Fruit fly (Drosophila melanogaster) whole organism, prepupa: Measurements from ENCODE around the gene CG9592.
A peak's percentile ranks its signal among the peaks of the same experiment; 100 is the strongest.

ENCODE experiments used
- Blimp-1 ChIP-seq: fragments of 200-800 bp; sonication (Bioruptor generic); optimal IDR thresholded peaks from 3 replicates; lab custom pipeline; 2017; ENCODE audit warnings: missing biosample characterization, missing genetic modification characterization, mild to moderate bottlenecking, moderate library complexity, missing genetic modification reagents
- CG10631 ChIP-seq: fragments of 200-800 bp; sonication (Bioruptor generic); optimal IDR thresholded peaks from 2 replicates; lab custom pipeline; 2016; ENCODE audit warnings: missing biosample characterization, missing genetic modification characterization
- CG10669 ChIP-seq: fragments of 200-800 bp; sonication (Bioruptor generic); optimal IDR thresholded peaks from 3 replicates; lab custom pipeline; 2018; ENCODE audit warnings: missing biosample characterization, mild to moderate bottlenecking, missing genetic modification characterization, moderate library complexity
- CG15336 ChIP-seq: fragments of 200-800 bp; sonication (Bioruptor generic); IDR thresholded peaks from 2 replicates; pipeline ENCODE4 v1.3.6; 2022; ENCODE audit warnings: missing biosample characterization, missing genetic modification characterization
- CG1621 ChIP-seq: fragments of 200-800 bp; sonication (Bioruptor generic); optimal IDR thresholded peaks from 3 replicates; lab custom pipeline; 2018; ENCODE audit warnings: missing biosample characterization, mild to moderate bottlenecking, missing genetic modification characterization
- CG16779 ChIP-seq: fragments of 200-800 bp; sonication (Bioruptor generic); optimal IDR thresholded peaks from 3 replicates; lab custom pipeline; 2017; ENCODE audit warnings: missing biosample characterization, mild to moderate bottlenecking, missing genetic modification characterization
- CG32006 ChIP-seq: fragments of 200-800 bp; sonication (Bioruptor generic); optimal IDR thresholded peaks from 3 replicates; lab custom pipeline; 2017; ENCODE audit warnings: missing biosample characterization, mild to moderate bottlenecking, missing genetic modification characterization
- CG34406 ChIP-seq: fragments of 200-800 bp; sonication (Bioruptor generic); optimal IDR thresholded peaks from 3 replicates; lab custom pipeline; 2016; ENCODE audit warnings: missing biosample characterization, missing genetic modification characterization
- CG3919 ChIP-seq: fragments of 200-800 bp; sonication (Bioruptor generic); optimal IDR thresholded peaks from 3 replicates; lab custom pipeline; 2016; ENCODE audit warnings: missing biosample characterization, missing genetic modification characterization
- CG6276 ChIP-seq: fragments of 200-800 bp; sonication (Bioruptor generic); optimal IDR thresholded peaks from 2 replicates; lab custom pipeline; 2017; ENCODE audit warnings: missing biosample characterization, mild to moderate bottlenecking, missing genetic modification characterization
- CG6792 ChIP-seq: fragments of 200-800 bp; sonication (Bioruptor generic); optimal IDR thresholded peaks from 3 replicates; lab custom pipeline; 2016; ENCODE audit warnings: missing biosample characterization, missing genetic modification characterization
- CG6808 ChIP-seq: fragments of 200-800 bp; sonication (Bioruptor generic); optimal IDR thresholded peaks from 3 replicates; lab custom pipeline; 2017; ENCODE audit warnings: missing biosample characterization, missing genetic modification characterization, mild to moderate bottlenecking, moderate library complexity, missing genetic modification reagents
- CG6854 ChIP-seq: fragments of 200-800 bp; sonication (Bioruptor generic); optimal IDR thresholded peaks from 2 replicates; lab custom pipeline; 2017; ENCODE audit warnings: missing biosample characterization, mild to moderate bottlenecking, missing genetic modification characterization
- CG7368 ChIP-seq: fragments of 200-800 bp; sonication (Bioruptor generic); optimal IDR thresholded peaks from 3 replicates; lab custom pipeline; 2016; ENCODE audit warnings: missing biosample characterization, missing genetic modification characterization
- CG8119 ChIP-seq: fragments of 200-800 bp; sonication (Bioruptor generic); IDR thresholded peaks from 3 replicates; pipeline ENCODE4 v1.3.6; 2022; ENCODE audit warnings: missing biosample characterization, missing genetic modification characterization
- CG9139 ChIP-seq: fragments of 200-800 bp; sonication (Bioruptor generic); optimal IDR thresholded peaks from 3 replicates; lab custom pipeline; 2017; ENCODE audit warnings: missing biosample characterization, mild to moderate bottlenecking, missing genetic modification characterization
- Eip75B ChIP-seq: fragments of 200-800 bp; sonication (Bioruptor generic); optimal IDR thresholded peaks from 3 replicates; lab custom pipeline; 2016; ENCODE audit warnings: missing biosample characterization, missing genetic modification characterization
- Eip78C ChIP-seq: fragments of 200-800 bp; sonication (Bioruptor generic); peaks from one replicate; lab custom pipeline; 2016; ENCODE audit warnings: missing biosample characterization, missing genetic modification characterization
- Hr38 ChIP-seq: sonication (Bioruptor generic); optimal IDR thresholded peaks from 2 replicates; lab custom pipeline; 2016; ENCODE audit warnings: missing biosample characterization, missing genetic modification characterization
- Hr39 ChIP-seq: fragments of 200-800 bp; sonication (Bioruptor generic); optimal IDR thresholded peaks from 2 replicates; lab custom pipeline; 2016; ENCODE audit warnings: missing biosample characterization, missing genetic modification characterization
- Hr4 ChIP-seq: fragments of 200-800 bp; sonication (Bioruptor generic); optimal IDR thresholded peaks from 3 replicates; lab custom pipeline; 2016; ENCODE audit warnings: missing biosample characterization, missing genetic modification characterization
- Lpt ChIP-seq: fragments of 200-800 bp; sonication (Bioruptor generic); optimal IDR thresholded peaks from 3 replicates; lab custom pipeline; 2016; ENCODE audit warnings: missing biosample characterization, missing genetic modification characterization
- Met ChIP-seq: fragments of 200-800 bp; sonication (Bioruptor generic); optimal IDR thresholded peaks from 3 replicates; lab custom pipeline; 2016; ENCODE audit warnings: missing biosample characterization, missing genetic modification characterization
- OdsH ChIP-seq: fragments of 200-800 bp; sonication (Bioruptor generic); optimal IDR thresholded peaks from 3 replicates; lab custom pipeline; 2016; ENCODE audit warnings: missing biosample characterization, missing genetic modification characterization
- Sox102F ChIP-seq: fragments of 200-800 bp; sonication (Bioruptor generic); optimal IDR thresholded peaks from 2 replicates; lab custom pipeline; 2016; ENCODE audit warnings: missing biosample characterization, mild to moderate bottlenecking, missing genetic modification characterization
- Sox14 ChIP-seq: fragments of 200-800 bp; sonication (Bioruptor generic); optimal IDR thresholded peaks from 3 replicates; lab custom pipeline; 2016; ENCODE audit warnings: missing biosample characterization, missing genetic modification characterization
- cyc ChIP-seq: fragments of 200-800 bp; sonication (Bioruptor generic); optimal IDR thresholded peaks from 3 replicates; lab custom pipeline; 2016; ENCODE audit warnings: missing biosample characterization, missing genetic modification characterization
- dac ChIP-seq: fragments of 200-800 bp; sonication (Bioruptor generic); optimal IDR thresholded peaks from 2 replicates; lab custom pipeline; 2017; ENCODE audit warnings: missing biosample characterization, mild to moderate bottlenecking, missing genetic modification characterization
- dsx ChIP-seq: fragments of 200-800 bp; optimal IDR thresholded peaks from 3 replicates; lab custom pipeline; 2019; ENCODE audit warnings: missing biosample characterization, mild to moderate bottlenecking, missing genetic modification characterization, moderate library complexity; ENCODE audit not compliant: poor library complexity, severe bottlenecking
- eg ChIP-seq: fragments of 200-800 bp; sonication (Bioruptor generic); IDR thresholded peaks from 3 replicates; pipeline ENCODE4 v1.3.6; 2022; ENCODE audit warnings: missing biosample characterization, missing genetic modification characterization
- esn ChIP-seq: fragments of 200-800 bp; sonication (Bioruptor generic); optimal IDR thresholded peaks from 2 replicates; lab custom pipeline; 2016; ENCODE audit warnings: missing biosample characterization, mild to moderate bottlenecking, missing genetic modification characterization, moderate library complexity
- fd59A ChIP-seq: fragments of 200-800 bp; sonication (Bioruptor generic); optimal IDR thresholded peaks from 2 replicates; lab custom pipeline; 2017; ENCODE audit warnings: missing biosample characterization, mild to moderate bottlenecking, missing genetic modification characterization, missing genetic modification reagents
- fkh ChIP-seq: fragments of 200-800 bp; sonication (Bioruptor generic); optimal IDR thresholded peaks from 3 replicates; lab custom pipeline; 2017; ENCODE audit warnings: missing biosample characterization, mild to moderate bottlenecking, missing genetic modification characterization, moderate library complexity
- ss ChIP-seq, 2 experiments: fragments of 200-800 bp; sonication (Bioruptor generic); optimal IDR thresholded peaks; 2 replicates in 1 of 2; 3 replicates in 1 of 2; lab custom pipeline; 2017 to 2018; ENCODE audit warnings: mild to moderate bottlenecking in 2 of 2, missing biosample characterization in 2 of 2, missing genetic modification characterization in 2 of 2, moderate library complexity in 1 of 2
- topi ChIP-seq: fragments of 200-800 bp; sonication (Bioruptor generic); optimal IDR thresholded peaks from 3 replicates; lab custom pipeline; 2016; ENCODE audit warnings: missing biosample characterization, missing genetic modification characterization
- vri ChIP-seq: fragments of 200-800 bp; sonication (Bioruptor generic); optimal IDR thresholded peaks from 3 replicates; lab custom pipeline; 2016; ENCODE audit warnings: missing biosample characterization, mild to moderate bottlenecking, missing genetic modification characterization

The CG9592 gene

dm6 chr3L:14509981-14510380, 7.6 kb upstream of the CG9592 start:
- TF ChIP-seq fkh (GFP tag; lab: Kevin White, UChicago): peak; percentile 61
- TF ChIP-seq dsx: no peak
- peak; percentile 96 for TF ChIP-seq vri (GFP tag; lab: Kevin White, UChicago)
- no peak for TF ChIP-seq ss (GFP tag; optimal IDR thresholded peaks at IDR 0.05; lab: Kevin White, UChicago)
- peak; percentile 38 for TF ChIP-seq Sox14 (GFP tag; lab: Kevin White, UChicago)

dm6 chr3L:14513286-14513685, 4.3 kb upstream of the CG9592 start:
- TF ChIP-seq Eip78C (GFP tag; lab: Kevin White, UChicago) (peak; percentile 27), dsx (peak; percentile 72), Hr39 (GFP tag; lab: Kevin White, UChicago) (no peak)

dm6 chr3L:14515690-14516089, 1.9 kb upstream of the CG9592 start:
- TF ChIP-seq CG7368 (GFP tag; lab: Kevin White, UChicago): peak; percentile 2
- TF ChIP-seq CG6276: peak; percentile 57
- peak; percentile 36; the same call in 1 of the 3 replicates for TF ChIP-seq eg
- peak; percentile 37 for TF ChIP-seq CG32006 (GFP tag; lab: Kevin White, UChicago)
- TF ChIP-seq Eip78C (GFP tag; lab: Kevin White, UChicago): peak; percentile 22
- no peak for TF ChIP-seq Met (GFP tag; lab: Kevin White, UChicago)
- TF ChIP-seq OdsH (GFP tag; lab: Kevin White, UChicago): peak; percentile 4
- TF ChIP-seq Hr39 (GFP tag; lab: Kevin White, UChicago): no peak
- peak; percentile 2 for TF ChIP-seq CG34406 (GFP tag; lab: Kevin White, UChicago)
- peak; percentile 15 for TF ChIP-seq Sox102F (GFP tag; lab: Kevin White, UChicago)
- TF ChIP-seq CG3919 (GFP tag; lab: Kevin White, UChicago): no peak
- TF ChIP-seq CG15336 (GFP tag; lab: Robert Waterston, UW): peak; percentile 70
- peak; percentile 71 for TF ChIP-seq CG6854 (GFP tag; lab: Kevin White, UChicago)
- no peak for TF ChIP-seq CG1621 (tag; lab: Kevin White, UChicago)
- TF ChIP-seq topi: no peak
- TF ChIP-seq Hr4 (GFP tag; lab: Kevin White, UChicago): peak; percentile 27
- TF ChIP-seq Lpt (GFP tag; lab: Kevin White, UChicago): peak; percentile 10
- TF ChIP-seq dac (GFP tag; lab: Kevin White, UChicago): peak; percentile 22
- peak; percentile 75 for TF ChIP-seq CG8119 (GFP tag; lab: Robert Waterston, UW)
- no peak for TF ChIP-seq CG10631

dm6 chr3L:14521590-14521989, 4.0 kb downstream of the CG9592 start, which contains the start of gene CG4613:
CG4613 (minus strand) TSS chr3L:14521690.
- no peak for TF ChIP-seq Eip75B (GFP tag; lab: Kevin White, UChicago)
- no peak for TF ChIP-seq CG16779 (tag; lab: Kevin White, UChicago)
- TF ChIP-seq CG8119 (GFP tag; lab: Robert Waterston, UW): no peak
- no peak for TF ChIP-seq CG6808 (GFP tag; lab: Kevin White, UChicago)
- no peak for TF ChIP-seq eg
- TF ChIP-seq topi: no peak
- TF ChIP-seq Hr38 (GFP tag; lab: Kevin White, UChicago): no peak
- no peak for TF ChIP-seq CG10669 (GFP tag; lab: Kevin White, UChicago)
- no peak for TF ChIP-seq fd59A (GFP tag; lab: Kevin White, UChicago)
- TF ChIP-seq Sox14 (GFP tag; lab: Kevin White, UChicago): no peak
- no peak for TF ChIP-seq CG9139 (GFP tag; lab: Kevin White, UChicago)
- no peak for TF ChIP-seq ss (GFP tag; optimal IDR thresholded peaks at IDR 0.05; lab: Kevin White, UChicago)
- TF ChIP-seq CG6792 (GFP tag; lab: Kevin White, UChicago): no peak
- TF ChIP-seq Blimp-1 (GFP tag; lab: Kevin White, UChicago): no peak
- TF ChIP-seq esn: no peak
- no peak for TF ChIP-seq cyc (GFP tag; lab: Kevin White, UChicago)
